Fruit fly (Drosophila melanogaster) whole organism, adult: Measurements from ENCODE around the gene Ptp61F.

Experiments used
- CG11617 ChIP-seq: fragments of 200-800 bp; sonication (Bioruptor generic); optimal IDR thresholded peaks from 2 replicates; lab custom pipeline; 2017; ENCODE audit warnings: mild to moderate bottlenecking, missing biosample characterization, missing genetic modification reagents, missing genetic modification characterization
- CG12768 ChIP-seq: fragments of 200-800 bp; sonication (Bioruptor generic); optimal IDR thresholded peaks from 2 replicates; lab custom pipeline; 2017; ENCODE audit warnings: missing biosample characterization, missing genetic modification characterization, mild to moderate bottlenecking, moderate library complexity, missing genetic modification reagents
- CG14711 ChIP-seq: fragments of 200-800 bp; sonication (Bioruptor generic); optimal IDR thresholded peaks from 2 replicates; lab custom pipeline; 2018; ENCODE audit warnings: missing biosample characterization, mild to moderate bottlenecking, missing genetic modification characterization, moderate library complexity
- CG1620 ChIP-seq: fragments of 200-800 bp; sonication (Bioruptor generic); optimal IDR thresholded peaks from 2 replicates; lab custom pipeline; 2016; ENCODE audit warnings: missing biosample characterization, missing genetic modification characterization
- CG33017 ChIP-seq: fragments of 200-800 bp; sonication (Bioruptor generic); optimal IDR thresholded peaks from 2 replicates; lab custom pipeline; 2018; ENCODE audit warnings: missing biosample characterization, mild to moderate bottlenecking, missing genetic modification characterization, moderate library complexity
- CG5204 ChIP-seq: fragments of 200-800 bp; sonication (Bioruptor generic); optimal IDR thresholded peaks from 2 replicates; lab custom pipeline; 2016; ENCODE audit warnings: missing biosample characterization, missing genetic modification characterization
- CG7045 ChIP-seq: fragments of 200-800 bp; sonication (Bioruptor generic); optimal IDR thresholded peaks from 2 replicates; lab custom pipeline; 2017; ENCODE audit warnings: missing biosample characterization, mild to moderate bottlenecking, missing genetic modification characterization
- CG7101 ChIP-seq: fragments of 200-800 bp; sonication (Bioruptor generic); optimal IDR thresholded peaks from 2 replicates; lab custom pipeline; 2018; ENCODE audit warnings: missing biosample characterization, mild to moderate bottlenecking, missing genetic modification characterization, moderate library complexity
- Clk ChIP-seq: fragments of 200-800 bp; sonication (Bioruptor generic); optimal IDR thresholded peaks from 2 replicates; lab custom pipeline; 2017; ENCODE audit warnings: missing biosample characterization, missing genetic modification characterization
- Crg-1 ChIP-seq: fragments of 200-800 bp; sonication (Bioruptor generic); optimal IDR thresholded peaks from 2 replicates; lab custom pipeline; 2016; ENCODE audit warnings: missing biosample characterization, missing genetic modification characterization
- Hr96 ChIP-seq: fragments of 200-800 bp; sonication (Bioruptor generic); optimal IDR thresholded peaks from 2 replicates; lab custom pipeline; 2016; ENCODE audit warnings: missing biosample characterization, missing genetic modification characterization
- Mnt ChIP-seq: fragments of 200-800 bp; sonication (Bioruptor generic); optimal IDR thresholded peaks from 2 replicates; lab custom pipeline; 2016; ENCODE audit warnings: missing biosample characterization, mild to moderate bottlenecking, missing genetic modification characterization
- bab1 ChIP-seq: fragments of 200-800 bp; sonication (Bioruptor generic); optimal IDR thresholded peaks from 3 replicates; lab custom pipeline; 2019; ENCODE audit warnings: missing biosample characterization, mild to moderate bottlenecking, missing genetic modification characterization, moderate library complexity
- cic ChIP-seq: fragments of 200-800 bp; sonication (Bioruptor generic); optimal IDR thresholded peaks from 2 replicates; lab custom pipeline; 2017; ENCODE audit warnings: missing biosample characterization, mild to moderate bottlenecking, missing genetic modification characterization, moderate library complexity
- cnc ChIP-seq, 2 experiments: fragments of >200 bp; optimal IDR thresholded peaks; 2 replicates each; lab custom pipeline; 2017
- kay ChIP-seq: fragments of 200-800 bp; sonication (Bioruptor generic); peaks from one replicate; lab custom pipeline; 2016; ENCODE audit warnings: missing biosample characterization, missing genetic modification characterization, borderline replicate concordance
- ovo ChIP-seq: fragments of 200-800 bp; sonication (Bioruptor generic); optimal IDR thresholded peaks from 2 replicates; lab custom pipeline; 2016; ENCODE audit warnings: missing biosample characterization, missing genetic modification characterization
- pad ChIP-seq: fragments of 200-800 bp; sonication (Bioruptor generic); optimal IDR thresholded peaks from 3 replicates; lab custom pipeline; 2017; ENCODE audit warnings: missing biosample characterization, missing genetic modification characterization, mild to moderate bottlenecking, moderate library complexity, missing genetic modification reagents
- tj ChIP-seq: fragments of 200-800 bp; sonication (Bioruptor generic); optimal IDR thresholded peaks from 3 replicates; lab custom pipeline; 2017; ENCODE audit warnings: missing biosample characterization, mild to moderate bottlenecking, missing genetic modification characterization, moderate library complexity
- toe ChIP-seq: fragments of 200-800 bp; sonication (Bioruptor generic); optimal IDR thresholded peaks from 2 replicates; lab custom pipeline; 2016; ENCODE audit warnings: missing biosample characterization, missing genetic modification characterization

Ptp61F gene

dm6 chr3L:1515820-1516540 is 40.9 kb upstream of the Ptp61F start:
- TF ChIP-seq CG33017 (tag; lab: Kevin White, UChicago) (peak; percentile 46), kay (GFP tag; lab: Kevin White, UChicago) (no peak), CG5204 (GFP tag; lab: Kevin White, UChicago) (peak; percentile 21), CG7045 (GFP tag; lab: Kevin White, UChicago) (peak; percentile 26), tj (GFP tag; lab: Kevin White, UChicago) (peak; percentile 91), CG11617 (GFP tag; lab: Kevin White, UChicago) (peak; percentile 52), Hr96 (peak; percentile 35), ovo (no peak), toe (GFP tag; lab: Kevin White, UChicago) (no peak), Mnt (GFP tag; lab: Kevin White, UChicago) (peak; percentile 10), Crg-1 (GFP tag; lab: Kevin White, UChicago) (peak; percentile 36), CG14711 (tag; lab: Kevin White, UChicago) (peak; percentile 34), CG7101 (tag; lab: Kevin White, UChicago) (peak; percentile 60), cnc (optimal IDR thresholded peaks at IDR 0.05; lab: Kevin White, UChicago) (no peak), bab1 (GFP tag; lab: Kevin White, UChicago) (peak; percentile 82), cic (GFP tag; lab: Kevin White, UChicago) (no peak), Clk (no peak), CG12768 (no peak), CG1620 (GFP tag; lab: Kevin White, UChicago) (no peak), pad (GFP tag; lab: Kevin White, UChicago) (no peak)

dm6 chr3L:1502086-1502893 is 27.2 kb upstream of the Ptp61F start, which contains the start of the genes hfp and Psa:
Gene hfp (minus strand): TSS chr3L:1502590.
Gene Psa (plus strand): TSS chr3L:1502843.
- TF ChIP-seq CG14711 (tag; lab: Kevin White, UChicago) (no peak), CG5204 (GFP tag; lab: Kevin White, UChicago) (no peak), bab1 (GFP tag; lab: Kevin White, UChicago) (peak; percentile 33), tj (GFP tag; lab: Kevin White, UChicago) (peak; percentile 38), CG11617 (GFP tag; lab: Kevin White, UChicago) (peak; percentile 2)

- TF ChIP-seq CG11617 (GFP tag; lab: Kevin White, UChicago) (no peak), bab1 (GFP tag; lab: Kevin White, UChicago) (peak; percentile 40)
These were observed 21.4 kb upstream of the Ptp61F start, which contains the start of gene CG12084 for dm6 chr3L:1496408-1496807. Gene CG12084 (minus strand): TSS chr3L:1496643.

dm6 chr3L:1495803-1496202 is 20.7 kb upstream of the Ptp61F start:
- no peak for TF ChIP-seq toe (GFP tag; lab: Kevin White, UChicago)
- no peak for TF ChIP-seq CG33017 (tag; lab: Kevin White, UChicago)
- no peak for TF ChIP-seq Clk
- TF ChIP-seq CG12768: no peak
- TF ChIP-seq CG1620 (GFP tag; lab: Kevin White, UChicago): no peak
- TF ChIP-seq CG7101 (tag; lab: Kevin White, UChicago): no peak
- TF ChIP-seq ovo: no peak
- TF ChIP-seq cnc (optimal IDR thresholded peaks at IDR 0.05; lab: Kevin White, UChicago): no peak
- TF ChIP-seq CG7045 (GFP tag; lab: Kevin White, UChicago): no peak
- TF ChIP-seq pad (GFP tag; lab: Kevin White, UChicago): no peak
- TF ChIP-seq tj (GFP tag; lab: Kevin White, UChicago): no peak
- TF ChIP-seq kay (GFP tag; lab: Kevin White, UChicago): no peak
- TF ChIP-seq cic (GFP tag; lab: Kevin White, UChicago): no peak

- TF ChIP-seq Mnt (GFP tag; lab: Kevin White, UChicago) (no peak), ovo (no peak), Crg-1 (GFP tag; lab: Kevin White, UChicago) (peak; percentile 9), CG11617 (GFP tag; lab: Kevin White, UChicago) (no peak), tj (GFP tag; lab: Kevin White, UChicago) (no peak), CG12768 (peak; percentile 44), cic (GFP tag; lab: Kevin White, UChicago) (peak; percentile 86), CG5204 (GFP tag; lab: Kevin White, UChicago) (no peak)
These were observed 14.5 kb upstream of the Ptp61F start, which contains the start of gene stet for dm6 chr3L:1489523-1489922. Gene stet (minus strand): TSS chr3L:1489547.

dm6 chr3L:1488592-1489183 is 13.6 kb upstream of the Ptp61F start:
- no peak for TF ChIP-seq CG7045 (GFP tag; lab: Kevin White, UChicago)
- TF ChIP-seq CG14711 (tag; lab: Kevin White, UChicago): no peak
- peak; percentile 86 for TF ChIP-seq cic (GFP tag; lab: Kevin White, UChicago)
- no peak for TF ChIP-seq CG1620 (GFP tag; lab: Kevin White, UChicago)
- no peak for TF ChIP-seq toe (GFP tag; lab: Kevin White, UChicago)
- no peak for TF ChIP-seq cnc (optimal IDR thresholded peaks at IDR 0.05; lab: Kevin White, UChicago)
- no peak for TF ChIP-seq Crg-1 (GFP tag; lab: Kevin White, UChicago)
- TF ChIP-seq CG5204 (GFP tag; lab: Kevin White, UChicago): no peak
- TF ChIP-seq CG11617 (GFP tag; lab: Kevin White, UChicago): no peak
- TF ChIP-seq Mnt (GFP tag; lab: Kevin White, UChicago): peak; percentile 22
- TF ChIP-seq CG12768: peak; percentile 25
- TF ChIP-seq pad (GFP tag; lab: Kevin White, UChicago): peak; percentile 57
- TF ChIP-seq kay (GFP tag; lab: Kevin White, UChicago): peak; percentile 16
- peak; percentile 5 for TF ChIP-seq CG33017 (tag; lab: Kevin White, UChicago)
- TF ChIP-seq bab1 (GFP tag; lab: Kevin White, UChicago): peak; percentile 28
- TF ChIP-seq Hr96: no peak
- TF ChIP-seq ovo: no peak
- no peak for TF ChIP-seq Clk
- no peak for TF ChIP-seq CG7101 (tag; lab: Kevin White, UChicago)
- TF ChIP-seq tj (GFP tag; lab: Kevin White, UChicago): peak; percentile 27
